Fruit fly (Drosophila melanogaster) whole organism, wandering third instar larva: ENCODE measurements around the gene CG4022.

Source experiments
- CG9705 ChIP-seq: fragments of 200-800 bp; sonication (Bioruptor generic); optimal IDR thresholded peaks from 2 replicates; lab custom pipeline; 2018; ENCODE audit warnings: missing biosample characterization, mild to moderate bottlenecking, missing genetic modification characterization
- CrebA ChIP-seq: fragments of 200-800 bp; sonication (Bioruptor generic); optimal IDR thresholded peaks from 2 replicates; lab custom pipeline; 2016; ENCODE audit warnings: missing biosample characterization, mild to moderate bottlenecking, missing genetic modification characterization, borderline replicate concordance
- Dif ChIP-seq: fragments of 200-275, 200-300 bp; sonication (Bioruptor generic); optimal IDR thresholded peaks from 2 replicates; lab custom pipeline; 2018; ENCODE audit warnings: missing biosample characterization, missing genetic modification characterization; ENCODE audit not compliant: partially characterized antibody
- Hr78 ChIP-seq: fragments of >200 bp; optimal IDR thresholded peaks from 2 replicates; lab custom pipeline; 2017; ENCODE audit warnings: missing biosample characterization, missing genetic modification characterization
- OdsH ChIP-seq: fragments of 200-800 bp; sonication (Bioruptor generic); optimal IDR thresholded peaks from 2 replicates; lab custom pipeline; 2016; ENCODE audit warnings: missing biosample characterization, mild to moderate bottlenecking, missing genetic modification characterization
- dsf ChIP-seq: sonication (Bioruptor generic); optimal IDR thresholded peaks from 2 replicates; lab custom pipeline; 2016; ENCODE audit warnings: missing biosample characterization, missing genetic modification characterization, borderline replicate concordance
- fru ChIP-seq: fragments of 200-800 bp; sonication (Bioruptor generic); optimal IDR thresholded peaks from 3 replicates; lab custom pipeline; 2016; ENCODE audit warnings: missing biosample characterization, mild to moderate bottlenecking, missing genetic modification characterization
- h ChIP-seq: fragments of 200-800 bp; sonication (Bioruptor generic); optimal IDR thresholded peaks from 3 replicates; lab custom pipeline; 2016; ENCODE audit warnings: missing biosample characterization, mild to moderate bottlenecking, missing genetic modification characterization
- psq ChIP-seq: fragments of 200-800 bp; sonication (Bioruptor generic); optimal IDR thresholded peaks from 3 replicates; lab custom pipeline; 2017; ENCODE audit warnings: missing biosample characterization, mild to moderate bottlenecking, missing genetic modification characterization, moderate library complexity
- sv ChIP-seq: fragments of 200-800 bp; sonication (Bioruptor generic); optimal IDR thresholded peaks from 3 replicates; lab custom pipeline; 2016; ENCODE audit warnings: missing biosample characterization, missing genetic modification characterization

- TF ChIP-seq Hr78 (GFP tag; lab: Kevin White, UChicago): no peak
- no peak for TF ChIP-seq CrebA (GFP tag; lab: Kevin White, UChicago)
- peak; percentile 8 for TF ChIP-seq OdsH (GFP tag; lab: Kevin White, UChicago)
- TF ChIP-seq h (GFP tag; lab: Kevin White, UChicago): no peak
- no peak for TF ChIP-seq CG9705 (GFP tag; lab: Kevin White, UChicago)
- TF ChIP-seq Dif: no peak
- no peak for TF ChIP-seq psq (GFP tag; lab: Kevin White, UChicago)
- no peak for TF ChIP-seq fru (GFP tag; lab: Kevin White, UChicago)
- TF ChIP-seq dsf: no peak
- TF ChIP-seq sv: no peak
Observed at dm6 chr3L:9424528-9424911, 13.9 kb upstream of the CG4022 start.
